Fruit fly (Drosophila melanogaster): ENCODE data around the gene fid.

Gene fid

DNA sequence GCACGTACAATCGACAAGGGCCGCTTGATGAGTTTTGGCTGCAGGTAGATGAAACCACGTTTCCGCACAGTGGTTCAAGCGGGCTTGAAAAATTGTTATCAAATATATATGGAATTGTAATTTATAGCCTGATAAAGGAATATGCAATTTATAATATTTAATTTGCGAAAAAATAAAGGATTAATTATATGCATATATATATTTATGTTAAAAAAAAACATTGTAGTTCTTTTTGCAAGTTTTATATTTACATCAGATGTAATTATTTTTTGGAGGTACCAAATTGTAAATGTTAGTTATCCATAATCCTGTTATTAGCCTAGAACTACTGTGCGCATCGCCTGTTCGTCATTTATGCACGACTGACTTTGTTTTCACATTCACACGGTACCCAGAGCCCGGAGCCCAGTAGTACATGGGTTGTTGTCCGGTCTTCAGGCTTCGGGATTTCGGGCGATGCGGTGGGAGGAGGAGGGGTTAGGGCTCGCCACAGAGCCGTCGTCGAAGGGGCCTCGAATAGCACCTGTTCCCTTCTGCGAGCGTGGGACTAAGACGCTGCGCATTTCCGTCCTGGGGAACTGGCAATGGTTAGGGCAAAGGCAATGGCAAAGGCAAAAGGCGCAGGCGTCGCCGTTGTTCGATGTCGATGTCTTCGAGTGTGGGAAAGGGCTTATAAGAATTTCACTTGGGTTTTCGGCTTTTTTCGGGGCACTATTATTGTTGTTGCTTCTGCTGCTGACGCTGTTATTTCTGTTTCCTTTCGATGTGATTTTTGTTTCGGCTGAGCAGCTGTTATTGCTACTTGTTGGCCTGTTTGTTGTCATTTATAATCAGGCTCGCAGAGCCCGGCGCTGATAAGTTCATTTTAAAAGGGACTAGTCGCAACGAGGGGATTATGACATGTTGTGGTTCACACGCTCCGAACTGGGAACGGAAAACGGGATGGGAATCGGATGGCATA, 48.2 kb downstream of the fid start (continued):
- peak; percentile 86 for TF ChIP-seq nerfin-1 (tag; optimal IDR thresholded peaks at IDR 0.05)
- TF ChIP-seq CG17359 (tag; optimal IDR thresholded peaks at IDR 0.05), result peak; percentile 78
- no peak for TF ChIP-seq tna (GFP tag; IDR thresholded peaks at IDR 0.05; ENCODE audit: partially characterized antibody)
- TF ChIP-seq stwl (tag; optimal IDR thresholded peaks at IDR 0.05), result peak; percentile 62
- 0 out of 3 replicates have a peak, but pooled peaks have one; percentile 30 for TF ChIP-seq CG11093 (GFP tag; IDR thresholded peaks at IDR 0.05)
- no peak for TF ChIP-seq wek (GFP tag; optimal IDR thresholded peaks at IDR 0.05)
- no peak for TF ChIP-seq ERR (GFP tag; optimal IDR thresholded peaks at IDR 0.05)
- TF ChIP-seq CG14014 (GFP tag; IDR thresholded peaks at IDR 0.05), result no peak
- no peak for TF ChIP-seq mirr (GFP tag; optimal IDR thresholded peaks at IDR 0.05)
- TF ChIP-seq CG9609 (GFP tag; optimal IDR thresholded peaks at IDR 0.05), result no peak
- TF ChIP-seq gce (GFP tag; IDR thresholded peaks at IDR 0.05), result 0 out of 3 replicates have a peak, but pooled peaks have one; percentile 44
- no peak for TF ChIP-seq MTF-1 (GFP tag; optimal IDR thresholded peaks at IDR 0.05; ENCODE audit: borderline replicate concordance)
- TF ChIP-seq CG3847 (GFP tag; IDR thresholded peaks at IDR 0.05), result peak; percentile 15; the same call in 1 of the 2 replicates
- peak; percentile 76 for TF ChIP-seq CG15011 (GFP tag; optimal IDR thresholded peaks at IDR 0.05)
- TF ChIP-seq ssp (GFP tag; IDR thresholded peaks at IDR 0.05), result peak; percentile 59
- TF ChIP-seq Neu2 (GFP tag; optimal IDR thresholded peaks at IDR 0.05; ENCODE audit: borderline replicate concordance), result no peak
- TF ChIP-seq CG12391 (tag; optimal IDR thresholded peaks at IDR 0.05), result peak; percentile 94
- TF ChIP-seq bowl (GFP tag; IDR thresholded peaks at IDR 0.05), result no peak
- no peak for TF ChIP-seq CG16863 (GFP tag; optimal IDR thresholded peaks at IDR 0.05)
- peak; percentile 61 for TF ChIP-seq CG12299 (tag; optimal IDR thresholded peaks at IDR 0.05)
- TF ChIP-seq CG15269 (tag; optimal IDR thresholded peaks at IDR 0.05), result peak; percentile 75
- TF ChIP-seq lilli (GFP tag; optimal IDR thresholded peaks at IDR 0.05), result no peak
- peak; percentile 4 for TF ChIP-seq CG31388 (GFP tag; optimal IDR thresholded peaks at IDR 0.05)
- no peak for TF ChIP-seq CG9215 (GFP tag; IDR thresholded peaks at IDR 0.05)
- 0 out of 3 replicates have a peak, but pooled peaks have one; percentile 4 for TF ChIP-seq z (GFP tag; IDR thresholded peaks at IDR 0.05)
- TF ChIP-seq CG2889 (GFP tag; IDR thresholded peaks at IDR 0.05), result no peak
- peak in 1 of 3 experiments; percentile 72 for TF ChIP-seq Stat92E (GFP tag; optimal IDR thresholded peaks at IDR 0.05)
- TF ChIP-seq CG13123 (GFP tag; optimal IDR thresholded peaks at IDR 0.05), result peak; percentile 34
- TF ChIP-seq CG18262 (tag; optimal IDR thresholded peaks at IDR 0.05), result peak; percentile 98
- no peak for TF ChIP-seq hb (GFP tag; IDR thresholded peaks at IDR 0.05; ENCODE audit: partially characterized antibody)
- TF ChIP-seq CG7372 (GFP tag; IDR thresholded peaks at IDR 0.05), result peak; percentile 31; the same call in 1 of the 2 replicates
- peak; percentile 75 for TF ChIP-seq sim (GFP tag; IDR thresholded peaks at IDR 0.05)
- peak in 1 of 2 experiments; percentile 33 for TF ChIP-seq chif (GFP tag; optimal IDR thresholded peaks at IDR 0.05)
- peak; percentile 71; the same call in 2 of the 3 replicates for TF ChIP-seq so (GFP tag; IDR thresholded peaks at IDR 0.05)
- peak; percentile 52 for TF ChIP-seq CG7745 (tag; optimal IDR thresholded peaks at IDR 0.05)
- TF ChIP-seq CG3407 (GFP tag; optimal IDR thresholded peaks at IDR 0.05), result peak; percentile 79
- peak; percentile 61; the same call in 2 of the 3 replicates for TF ChIP-seq tgo (GFP tag; IDR thresholded peaks at IDR 0.05)
- TF ChIP-seq Doc3 (GFP tag; IDR thresholded peaks at IDR 0.05; ENCODE audit: partially characterized antibody), result no peak
- no peak for TF ChIP-seq MBD-R2 (GFP tag; IDR thresholded peaks at IDR 0.05)
- TF ChIP-seq CG3726 (GFP tag; IDR thresholded peaks at IDR 0.05), result no peak; the same call in 2 of the 3 replicates
- TF ChIP-seq PHDP (tag; optimal IDR thresholded peaks at IDR 0.05), result peak; percentile 74
- TF ChIP-seq rib (GFP tag; IDR thresholded peaks at IDR 0.05), result no peak; the same call in 1 of the 2 replicates
- no peak for TF ChIP-seq al (GFP tag; IDR thresholded peaks at IDR 0.05)
- peak; percentile 20 for TF ChIP-seq Antp (GFP tag; optimal IDR thresholded peaks at IDR 0.05)
- TF ChIP-seq CG3065 (GFP tag; optimal IDR thresholded peaks at IDR 0.05), result peak; percentile 17
- peak; percentile 78 for TF ChIP-seq Nf-YB (GFP tag; optimal IDR thresholded peaks at IDR 0.05)
- TF ChIP-seq eve (GFP tag; optimal IDR thresholded peaks at IDR 0.05), result no peak
- no peak for TF ChIP-seq CG12744 (GFP tag; optimal IDR thresholded peaks at IDR 0.05)
